Worm (Caenorhabditis elegans) whole organism, young adult: ENCODE results near the gene F53B7.7.

Source experiments
- B0261.1 ChIP-seq: sonication (generic microtip); optimal IDR thresholded peaks from 2 replicates; lab custom pipeline; 2016; ENCODE audit warnings: mild to moderate bottlenecking, missing genetic modification characterization, moderate library complexity, missing compliant biosample characterization
- C17E4.6 ChIP-seq: fragments of 200-800 bp; sonication (Bioruptor generic); IDR thresholded peaks from 2 replicates; pipeline ENCODE4 v1.3.6; 2022; ENCODE audit warnings: missing genetic modification reagents, missing genetic modification characterization, missing compliant biosample characterization
- D2030.7 ChIP-seq: fragments of 200-800 bp; sonication (Bioruptor generic); IDR thresholded peaks from 2 replicates; pipeline ENCODE4 v1.3.6; 2022; ENCODE audit warnings: missing genetic modification reagents, missing genetic modification characterization, missing compliant biosample characterization
- F23B12.7 ChIP-seq: sonication (generic microtip); optimal IDR thresholded peaks from 2 replicates; lab custom pipeline; 2017; ENCODE audit warnings: missing genetic modification characterization, mild to moderate bottlenecking, missing compliant biosample characterization, antibody characterized with exemption, moderate library complexity; ENCODE audit not compliant: insufficient read depth
- F37B4.10 ChIP-seq: fragments of 200-800 bp; sonication (Bioruptor generic); IDR thresholded peaks from 2 replicates; pipeline ENCODE4 v1.3.6; 2022; ENCODE audit warnings: missing genetic modification characterization, missing compliant biosample characterization
- F39B2.1 ChIP-seq: fragments of 200-800 bp; sonication (Bioruptor generic); IDR thresholded peaks from 2 replicates; pipeline ENCODE4 v1.3.6; 2022; ENCODE audit warnings: missing genetic modification reagents, missing genetic modification characterization, missing compliant biosample characterization
- F49E8.2 ChIP-seq: sonication (generic microtip); optimal IDR thresholded peaks from 3 replicates; lab custom pipeline; 2017; ENCODE audit warnings: missing genetic modification characterization, mild to moderate bottlenecking, missing compliant biosample characterization, antibody characterized with exemption, moderate library complexity; ENCODE audit not compliant: insufficient read depth
- F55B11.4 ChIP-seq: sonication (generic microtip); optimal IDR thresholded peaks from 2 replicates; lab custom pipeline; 2016; ENCODE audit warnings: missing compliant biosample characterization, missing genetic modification characterization, borderline replicate concordance; ENCODE audit not compliant: insufficient read depth
- F57A8.1 ChIP-seq: fragments of 200-800 bp; sonication (Bioruptor generic); optimal IDR thresholded peaks from 2 replicates; lab custom pipeline; 2018; ENCODE audit warnings: mild to moderate bottlenecking, missing genetic modification characterization, moderate library complexity, missing compliant biosample characterization
- F57C9.4 ChIP-seq: sonication (generic microtip); optimal IDR thresholded peaks from 2 replicates; lab custom pipeline; 2017; ENCODE audit warnings: mild to moderate bottlenecking, missing genetic modification characterization, missing compliant biosample characterization
- K12H6.12 ChIP-seq: fragments of 200-800 bp; sonication (Bioruptor generic); optimal IDR thresholded peaks from 2 replicates; lab custom pipeline; 2018; ENCODE audit warnings: mild to moderate bottlenecking, missing genetic modification characterization, missing compliant biosample characterization
- T07F8.4 ChIP-seq: sonication (generic microtip); optimal IDR thresholded peaks from 2 replicates; lab custom pipeline; 2016; ENCODE audit warnings: mild to moderate bottlenecking, missing genetic modification characterization, moderate library complexity, missing compliant biosample characterization
- Y53G8AR.9 ChIP-seq: fragments of 200-800 bp; sonication (Bioruptor generic); conservative IDR thresholded peaks from 2 replicates; pipeline ENCODE4 v1.3.6; 2022; ENCODE audit warnings: missing genetic modification reagents, missing genetic modification characterization, missing compliant biosample characterization
- Y95B8A.8 ChIP-seq: fragments of 200-800 bp; sonication (Bioruptor generic); IDR thresholded peaks from 2 replicates; pipeline ENCODE4 v1.3.6; 2022; ENCODE audit warnings: missing genetic modification reagents, missing genetic modification characterization, missing compliant biosample characterization
- akir-1 ChIP-seq: fragments of 200-800 bp; sonication (Bioruptor generic); optimal IDR thresholded peaks from 2 replicates; lab custom pipeline; 2018; ENCODE audit warnings: mild to moderate bottlenecking, missing genetic modification characterization, moderate library complexity, missing compliant biosample characterization
- aptf-2 ChIP-seq: fragments of 200-800 bp; sonication (Bioruptor generic); conservative IDR thresholded peaks from 2 replicates; pipeline ENCODE4 v1.3.6; 2022; ENCODE audit warnings: missing genetic modification reagents, missing genetic modification characterization, missing compliant biosample characterization
- attf-3 ChIP-seq: fragments of 200-800 bp; sonication (Bioruptor generic); conservative IDR thresholded peaks from 2 replicates; pipeline ENCODE4 v1.3.6; 2022; ENCODE audit warnings: missing genetic modification reagents, missing genetic modification characterization, missing compliant biosample characterization
- attf-6 ChIP-seq: fragments of 200-800 bp; sonication (Bioruptor generic); IDR thresholded peaks from 2 replicates; pipeline ENCODE4 v1.3.6; 2022; ENCODE audit warnings: missing genetic modification reagents, missing genetic modification characterization, missing compliant biosample characterization
- bed-2 ChIP-seq: fragments of 200-800 bp; sonication (Bioruptor generic); IDR thresholded peaks from 2 replicates; pipeline ENCODE4 v1.3.6; 2022; ENCODE audit warnings: missing genetic modification reagents, missing genetic modification characterization, missing compliant biosample characterization
- cebp-1 ChIP-seq, 2 experiments: fragments of 200-800 bp in 1 of 2; sonication (Bioruptor generic) in 1 of 2; sonication (generic microtip) in 1 of 2; IDR thresholded peaks in 1 of 2; optimal IDR thresholded peaks in 1 of 2; 2 replicates each; pipeline versions ENCODE4 v1.3.6 to Lab custom; 2017 to 2022; ENCODE audit warnings: missing compliant biosample characterization in 2 of 2, missing genetic modification characterization in 2 of 2, mild to moderate bottlenecking in 1 of 2, missing genetic modification reagents in 1 of 2, moderate library complexity in 1 of 2
- ceh-100 ChIP-seq: fragments of 200-800 bp; sonication (Bioruptor generic); IDR thresholded peaks from 2 replicates; pipeline ENCODE4 v1.3.6; 2022; ENCODE audit warnings: missing genetic modification reagents, missing genetic modification characterization, missing compliant biosample characterization
- ceh-27 ChIP-seq: fragments of 200-800 bp; sonication (Bioruptor generic); optimal IDR thresholded peaks from 2 replicates; lab custom pipeline; 2018; ENCODE audit warnings: mild to moderate bottlenecking, missing genetic modification characterization, moderate library complexity, missing compliant biosample characterization
- ceh-58 ChIP-seq: fragments of 200-800 bp; sonication (Bioruptor generic); IDR thresholded peaks from 2 replicates; pipeline ENCODE4 v1.3.6; 2022; ENCODE audit warnings: missing genetic modification characterization, missing compliant biosample characterization
- hlh-26 ChIP-seq: fragments of 200-800 bp; sonication (Bioruptor generic); conservative IDR thresholded peaks from 2 replicates; pipeline ENCODE4 v1.3.6; 2022; ENCODE audit warnings: missing genetic modification reagents, missing genetic modification characterization, missing compliant biosample characterization
- hmg-1.2 ChIP-seq: fragments of 200-800 bp; sonication (Bioruptor generic); IDR thresholded peaks from 2 replicates; pipeline ENCODE4 v1.3.6; 2022; ENCODE audit warnings: missing genetic modification reagents, missing genetic modification characterization, missing compliant biosample characterization
- let-526 ChIP-seq: fragments of 200-800 bp; sonication (Bioruptor generic); IDR thresholded peaks from 2 replicates; pipeline ENCODE4 v1.3.6; 2022; ENCODE audit warnings: missing genetic modification reagents, missing genetic modification characterization, missing compliant biosample characterization
- lin-26 ChIP-seq: fragments of 200-800 bp; sonication (Bioruptor generic); IDR thresholded peaks from 2 replicates; pipeline ENCODE4 v1.3.6; 2022; ENCODE audit warnings: missing genetic modification reagents, missing genetic modification characterization, missing compliant biosample characterization
- lin-35 ChIP-seq, 3 experiments: fragments of 150-350 bp in 2 of 3; sonication (generic microtip) in 1 of 3; optimal IDR thresholded peaks; 2 replicates each; lab custom pipeline; 2014 to 2018; ENCODE audit warnings: missing biosample characterization in 3 of 3, missing genetic modification characterization in 3 of 3, missing genetic modification reagents in 3 of 3
- lin-54 ChIP-seq: fragments of 200-800 bp; sonication (Bioruptor generic); optimal IDR thresholded peaks from 2 replicates; lab custom pipeline; 2018; ENCODE audit warnings: mild to moderate bottlenecking, missing genetic modification characterization, missing compliant biosample characterization
- madf-10 ChIP-seq: sonication (generic microtip); optimal IDR thresholded peaks from 2 replicates; lab custom pipeline; 2016; ENCODE audit warnings: mild to moderate bottlenecking, missing genetic modification characterization, missing compliant biosample characterization
- mcd-1 ChIP-seq: fragments of 200-800 bp; sonication (Bioruptor generic); IDR thresholded peaks from 2 replicates; pipeline ENCODE4 v1.3.6; 2022; ENCODE audit warnings: missing genetic modification reagents, missing genetic modification characterization, missing compliant biosample characterization
- nfyb-1 ChIP-seq: fragments of 200-800 bp; sonication (Bioruptor generic); IDR thresholded peaks from 2 replicates; pipeline ENCODE4 v1.3.6; 2022; ENCODE audit warnings: missing genetic modification reagents, missing genetic modification characterization, missing compliant biosample characterization
- nhr-120 ChIP-seq: fragments of 200-800 bp; sonication (Bioruptor generic); IDR thresholded peaks from 2 replicates; pipeline ENCODE4 v1.3.6; 2022; ENCODE audit warnings: missing genetic modification characterization, missing compliant biosample characterization
- nhr-90 ChIP-seq: sonication (generic microtip); optimal IDR thresholded peaks from 2 replicates; lab custom pipeline; 2016; ENCODE audit warnings: missing genotype, mild to moderate bottlenecking, missing genetic modification characterization, missing compliant biosample characterization
- rcor-1 ChIP-seq: fragments of 200-800 bp; sonication (Bioruptor generic); IDR thresholded peaks from 2 replicates; pipeline ENCODE4 v1.3.6; 2022; ENCODE audit warnings: missing genetic modification reagents, missing genetic modification characterization, missing compliant biosample characterization
- repo-1 ChIP-seq: sonication (generic microtip); optimal IDR thresholded peaks from 2 replicates; lab custom pipeline; 2017; ENCODE audit warnings: mild to moderate bottlenecking, missing genetic modification characterization, missing compliant biosample characterization
- rpc-1 ChIP-seq, 2 experiments: fragments of 150-350 bp in 1 of 2; sonication (generic microtip) in 1 of 2; optimal IDR thresholded peaks; 2 replicates each; lab custom pipeline; 2014 to 2018; ENCODE audit warnings: missing biosample characterization in 1 of 2, missing genetic modification characterization in 1 of 2, missing genetic modification reagents in 1 of 2, missing genotype in 1 of 2
- snpc-4 ChIP-seq, 5 experiments: fragments of 150-350 bp in 1 of 5; sonication (generic microtip) in 4 of 5; optimal IDR thresholded peaks; 2 replicates each; lab custom pipeline; 2014 to 2018; ENCODE audit warnings: missing genetic modification characterization in 5 of 5, missing biosample characterization in 3 of 5, antibody characterized with exemption in 2 of 5, mild to moderate bottlenecking in 2 of 5, missing compliant biosample characterization in 2 of 5, missing genotype in 2 of 5, moderate library complexity in 2 of 5, missing genetic modification reagents in 1 of 5
- tbp1 ChIP-seq: fragments of 200-800 bp; sonication (Bioruptor generic); optimal IDR thresholded peaks from 2 replicates; lab custom pipeline; 2018; ENCODE audit warnings: mild to moderate bottlenecking, missing genetic modification characterization, missing compliant biosample characterization
- tbx-9 ChIP-seq: sonication (generic microtip); optimal IDR thresholded peaks from 2 replicates; lab custom pipeline; 2016; ENCODE audit warnings: borderline replicate concordance, missing genetic modification characterization, inconsistent platforms, missing compliant biosample characterization
- unc-130 ChIP-seq: sonication (generic microtip); optimal IDR thresholded peaks from 2 replicates; lab custom pipeline; 2016; ENCODE audit warnings: missing genetic modification reagents, missing genetic modification characterization, missing compliant biosample characterization
- xnd-1 ChIP-seq: sonication (generic microtip); optimal IDR thresholded peaks from 2 replicates; lab custom pipeline; 2016; ENCODE audit warnings: missing genotype, missing genetic modification reagents, missing genetic modification characterization, missing compliant biosample characterization
- ztf-18 ChIP-seq: sonication (generic microtip); optimal IDR thresholded peaks from 2 replicates; lab custom pipeline; 2016; ENCODE audit warnings: missing genotype, mild to moderate bottlenecking, missing genetic modification characterization, missing compliant biosample characterization
- ztf-25 ChIP-seq: fragments of 200-800 bp; sonication (Bioruptor generic); IDR thresholded peaks from 2 replicates; pipeline ENCODE4 v1.3.6; 2022; ENCODE audit warnings: missing genetic modification reagents, missing genetic modification characterization, missing compliant biosample characterization

Gene F53B7.7

ce11 chrV:11034748-11035147 lies 35.9 kb downstream of the F53B7.7 start, which contains the start of gene pptr-2:
Gene pptr-2 (minus strand): TSS chrV:11034931.
- no peak for TF ChIP-seq nhr-120 (GFP tag; lab: Robert Waterston, UW)
- TF ChIP-seq unc-130 (GFP tag; lab: Kevin White, UChicago), result no peak
- TF ChIP-seq aptf-2 (GFP tag; lab: Robert Waterston, UW), result no peak
- no peak for TF ChIP-seq rpc-1 (optimal IDR thresholded peaks at IDR 0.05; lab: Kevin White, UChicago)
- TF ChIP-seq rpc-1 (tag; optimal IDR thresholded peaks at IDR 0.05; lab: Kevin White, UChicago), result no peak
- TF ChIP-seq nfyb-1, result no peak
- TF ChIP-seq Y53G8AR.9 (GFP tag; lab: Robert Waterston, UW), result no peak
- TF ChIP-seq F37B4.10 (GFP tag; lab: Robert Waterston, UW), result no peak
- no peak for TF ChIP-seq attf-6
- no peak for TF ChIP-seq D2030.7 (GFP tag; lab: Robert Waterston, UW)
- TF ChIP-seq ceh-58 (GFP tag; lab: Robert Waterston, UW), result no peak
- TF ChIP-seq lin-26 (GFP tag; lab: Robert Waterston, UW), result no peak
- TF ChIP-seq F57A8.1 (GFP tag; lab: Kevin White, UChicago), result no peak
- no peak for TF ChIP-seq repo-1 (tag; lab: Kevin White, UChicago)
- TF ChIP-seq Y95B8A.8 (GFP tag; lab: Robert Waterston, UW), result no peak
- no peak for TF ChIP-seq F57C9.4 (tag; lab: Kevin White, UChicago)
- no peak for TF ChIP-seq F39B2.1
- TF ChIP-seq bed-2 (GFP tag; lab: Robert Waterston, UW), result no peak

ce11 chrV:11039379-11039954 lies 40.6 kb downstream of the F53B7.7 start, which contains the start of gene pak-2:
Gene pak-2 (minus strand): TSS chrV:11039429.
- TF ChIP-seq tbx-9 (no peak), F23B12.7 (peak; percentile 86), F37B4.10 (GFP tag; lab: Robert Waterston, UW) (no peak), ceh-27 (peak; percentile 84), C17E4.6 (GFP tag; lab: Robert Waterston, UW) (no peak), rcor-1 (GFP tag; lab: Robert Waterston, UW) (0 out of 2 replicates have a peak, but pooled peaks have one; percentile 32), F55B11.4 (tag; lab: Kevin White, UChicago) (no peak), T07F8.4 (tag; lab: Kevin White, UChicago) (no peak), akir-1 (GFP tag; lab: Kevin White, UChicago) (peak; percentile 64), ceh-100 (peak; percentile 96), lin-35 (GFP tag; optimal IDR thresholded peaks at IDR 0.05; lab: Kevin White, UChicago) (peak in 1 of 3 experiments; percentile 42), hlh-26 (GFP tag; lab: Robert Waterston, UW) (no peak), D2030.7 (GFP tag; lab: Robert Waterston, UW) (0 out of 2 replicates have a peak, but pooled peaks have one; percentile 23), F49E8.2 (tag; lab: Kevin White, UChicago) (peak; percentile 26), ztf-18 (tag; lab: Kevin White, UChicago) (peak; percentile 49), K12H6.12 (tag; lab: Kevin White, UChicago) (peak; percentile 84), bed-2 (GFP tag; lab: Robert Waterston, UW) (0 out of 2 replicates have a peak, but pooled peaks have one; percentile 69), xnd-1 (tag; lab: Kevin White, UChicago) (no peak), B0261.1 (tag; lab: Kevin White, UChicago) (peak; percentile 1), madf-10 (peak; percentile 58), lin-54 (peak; percentile 48), ztf-25 (GFP tag; lab: Robert Waterston, UW) (no peak), nhr-90 (tag; lab: Kevin White, UChicago) (no peak), tbp1 (peak; percentile 30), hmg-1.2 (GFP tag; lab: Robert Waterston, UW) (peak; percentile 58; the same call in 1 of the 2 replicates), cebp-1 (GFP tag; IDR thresholded peaks at IDR 0.05; lab: Robert Waterston, UW) (no peak), cebp-1 (tag; optimal IDR thresholded peaks at IDR 0.05; lab: Kevin White, UChicago) (peak; percentile 55), attf-3 (GFP tag; lab: Robert Waterston, UW) (peak; percentile 51; the same call in 1 of the 2 replicates), snpc-4 (GFP tag; optimal IDR thresholded peaks at IDR 0.05; lab: Kevin White, UChicago) (no peak), snpc-4 (tag; optimal IDR thresholded peaks at IDR 0.05; lab: Kevin White, UChicago) (peak in 1 of 4 experiments; percentile 38), let-526 (GFP tag; lab: Robert Waterston, UW) (no peak), mcd-1 (GFP tag; lab: Robert Waterston, UW) (peak; percentile 88), F39B2.1 (no peak)
